Worm (Caenorhabditis elegans) whole organism, late embryonic: ENCODE data around the gene nft-1.

Experiments
- C08G9.2 ChIP-seq: sonication (generic microtip); optimal IDR thresholded peaks from 2 replicates; lab custom pipeline; 2016; ENCODE audit warnings: mild to moderate bottlenecking, missing genetic modification characterization, moderate library complexity, missing compliant biosample characterization
- K09A11.1 ChIP-seq: sonication (generic microtip); optimal IDR thresholded peaks from 2 replicates; lab custom pipeline; 2017; ENCODE audit warnings: antibody characterized with exemption, mild to moderate bottlenecking, missing genetic modification characterization, missing compliant biosample characterization; ENCODE audit not compliant: insufficient read depth
- ama-1 ChIP-seq: fragments of 150-350 bp; optimal IDR thresholded peaks from 2 replicates; lab custom pipeline; 2014
- ceh-22 ChIP-seq: sonication (generic microtip); optimal IDR thresholded peaks from 2 replicates; lab custom pipeline; 2017; ENCODE audit warnings: missing biosample characterization, missing genetic modification characterization
- ceh-34 ChIP-seq: sonication (generic microtip); optimal IDR thresholded peaks from 2 replicates; lab custom pipeline; 2016; ENCODE audit warnings: mild to moderate bottlenecking, missing genetic modification characterization, missing compliant biosample characterization
- ceh-9 ChIP-seq: sonication (generic microtip); optimal IDR thresholded peaks from 2 replicates; lab custom pipeline; 2016; ENCODE audit warnings: mild to moderate bottlenecking, missing genetic modification characterization, inconsistent platforms, missing compliant biosample characterization
- dve-1 ChIP-seq: sonication (generic microtip); optimal IDR thresholded peaks from 2 replicates; lab custom pipeline; 2017; ENCODE audit warnings: antibody characterized with exemption, mild to moderate bottlenecking, missing genetic modification characterization, missing compliant biosample characterization
- elt-4 ChIP-seq: sonication (generic microtip); optimal IDR thresholded peaks from 2 replicates; lab custom pipeline; 2016; ENCODE audit warnings: missing genetic modification characterization, missing compliant biosample characterization
- nhr-11 ChIP-seq: fragments of 150-350 bp; optimal IDR thresholded peaks from 2 replicates; lab custom pipeline; 2014; ENCODE audit warnings: missing biosample characterization, missing genetic modification characterization
- pha-4 ChIP-seq: fragments of 150-350 bp; optimal IDR thresholded peaks from 2 replicates; lab custom pipeline; 2018; ENCODE audit warnings: missing biosample characterization, missing genetic modification reagents, missing genetic modification characterization
- pqm-1 ChIP-seq: sonication (generic microtip); optimal IDR thresholded peaks from 2 replicates; lab custom pipeline; 2016; ENCODE audit warnings: missing genetic modification characterization, missing compliant biosample characterization
- pros-1 ChIP-seq: fragments of 150-350 bp; optimal IDR thresholded peaks from 2 replicates; lab custom pipeline; 2014; ENCODE audit warnings: missing biosample characterization, missing genetic modification reagents, missing genetic modification characterization
- sox-4 ChIP-seq: sonication (generic microtip); optimal IDR thresholded peaks from 2 replicates; lab custom pipeline; 2017; ENCODE audit warnings: mild to moderate bottlenecking, missing genetic modification characterization, inconsistent platforms, missing compliant biosample characterization
- unc-55 ChIP-seq: sonication (generic microtip); optimal IDR thresholded peaks from 2 replicates; lab custom pipeline; 2017; ENCODE audit warnings: missing biosample characterization, missing genetic modification reagents, missing genetic modification characterization

- TF ChIP-seq pha-4 (no peak), ceh-34 (tag; lab: Kevin White, UChicago) (no peak), ceh-22 (tag; lab: Kevin White, UChicago) (no peak), pros-1 (tag; lab: Kevin White, UChicago) (no peak), ama-1 (no peak), K09A11.1 (no peak), elt-4 (no peak), ceh-9 (no peak), dve-1 (no peak), C08G9.2 (tag; lab: Kevin White, UChicago) (no peak), pqm-1 (tag; lab: Kevin White, UChicago) (no peak), sox-4 (tag; lab: Kevin White, UChicago) (no peak), unc-55 (GFP tag; lab: Kevin White, UChicago) (no peak), nhr-11 (tag; lab: Kevin White, UChicago) (no peak)
Observed at ce11 chrIII:11918247-11918769, 5.4 kb upstream of the nft-1 start, which contains the start of gene znf-593.
